Fruit fly (Drosophila melanogaster) whole organism, embryonic: Measurements from ENCODE around the gene Roc1b.
A peak's percentile ranks its signal among the peaks of the same experiment; 100 is the strongest.

ENCODE experiments used
- CG10979 ChIP-seq: fragments of 200-800 bp; sonication (Bioruptor generic); optimal IDR thresholded peaks from 2 replicates; lab custom pipeline; 2018; ENCODE audit warnings: missing biosample characterization, mild to moderate bottlenecking, missing genetic modification characterization, moderate library complexity
- CG12236 ChIP-seq: fragments of 200-800 bp; sonication (Bioruptor generic); optimal IDR thresholded peaks from 2 replicates; lab custom pipeline; 2016; ENCODE audit warnings: missing biosample characterization, missing genetic modification characterization
- CG13775 ChIP-seq: fragments of 200-800 bp; sonication (Bioruptor generic); optimal IDR thresholded peaks from 3 replicates; lab custom pipeline; 2017; ENCODE audit warnings: missing biosample characterization, mild to moderate bottlenecking, missing genetic modification characterization
- CG14860 ChIP-seq: fragments of 200-800 bp; sonication (Bioruptor generic); IDR thresholded peaks from 3 replicates; pipeline ENCODE4 v1.3.6; 2022; ENCODE audit warnings: missing biosample characterization, missing genetic modification characterization; ENCODE audit not compliant: partially characterized antibody
- CG1603 ChIP-seq: fragments of 200-800 bp; sonication (Bioruptor generic); optimal IDR thresholded peaks from 2 replicates; lab custom pipeline; 2019; ENCODE audit warnings: missing biosample characterization, mild to moderate bottlenecking, missing genetic modification characterization, moderate library complexity
- CG18764 ChIP-seq: fragments of 200-800 bp; sonication (Bioruptor generic); optimal IDR thresholded peaks from 3 replicates; lab custom pipeline; 2016; ENCODE audit warnings: missing biosample characterization, missing genetic modification characterization
- CG2120 ChIP-seq: fragments of 200-800 bp; sonication (Bioruptor generic); optimal IDR thresholded peaks from 3 replicates; lab custom pipeline; 2016; ENCODE audit warnings: missing biosample characterization, missing genetic modification characterization
- CG2889 ChIP-seq: fragments of 200-800 bp; sonication (Bioruptor generic); IDR thresholded peaks from 3 replicates; pipeline ENCODE4 v1.3.6; 2022; ENCODE audit warnings: missing biosample characterization, missing genetic modification characterization
- CG31224 ChIP-seq: fragments of 200-800 bp; sonication (Bioruptor generic); IDR thresholded peaks from 2 replicates; pipeline ENCODE4 v1.3.6; 2022; ENCODE audit warnings: missing biosample characterization, missing genetic modification characterization
- CG4404 ChIP-seq: fragments of 200-800 bp; sonication (Bioruptor generic); IDR thresholded peaks from 2 replicates; pipeline ENCODE4 v1.3.6; 2022; ENCODE audit warnings: missing biosample characterization, missing genetic modification characterization
- CG6254 ChIP-seq: fragments of 200-800 bp; sonication (Bioruptor generic); optimal IDR thresholded peaks from 3 replicates; lab custom pipeline; 2017; ENCODE audit warnings: mild to moderate bottlenecking, missing biosample characterization, missing genetic modification reagents, missing genetic modification characterization
- CG7556 ChIP-seq: fragments of 200-800 bp; sonication (Bioruptor generic); optimal IDR thresholded peaks from 2 replicates; lab custom pipeline; 2017; ENCODE audit warnings: missing biosample characterization, mild to moderate bottlenecking, missing genetic modification characterization
- CG8089 ChIP-seq: fragments of 200-800 bp; sonication (Bioruptor generic); optimal IDR thresholded peaks from 3 replicates; lab custom pipeline; 2016; ENCODE audit warnings: missing biosample characterization, missing genetic modification characterization
- CG8388 ChIP-seq: fragments of 200-800 bp; sonication (Bioruptor generic); optimal IDR thresholded peaks from 2 replicates; lab custom pipeline; 2019; ENCODE audit warnings: missing biosample characterization, mild to moderate bottlenecking, missing genetic modification characterization, moderate library complexity
- CG8924 ChIP-seq: fragments of 200-800 bp; optimal IDR thresholded peaks from 3 replicates; lab custom pipeline; 2019; ENCODE audit warnings: missing biosample characterization, mild to moderate bottlenecking, missing genetic modification characterization, moderate library complexity
- CG9215 ChIP-seq: fragments of 200-800 bp; sonication (Bioruptor generic); IDR thresholded peaks from 2 replicates; pipeline ENCODE4 v1.3.6; 2022; ENCODE audit warnings: missing biosample characterization, missing genetic modification characterization
- CG9437 ChIP-seq: fragments of 200-800 bp; sonication (Bioruptor generic); optimal IDR thresholded peaks from 2 replicates; lab custom pipeline; 2018; ENCODE audit warnings: missing biosample characterization, mild to moderate bottlenecking, missing genetic modification characterization
- CG9817 ChIP-seq: fragments of 200-800 bp; sonication (Bioruptor generic); optimal IDR thresholded peaks from 2 replicates; lab custom pipeline; 2018; ENCODE audit warnings: missing biosample characterization, mild to moderate bottlenecking, missing genetic modification characterization, moderate library complexity
- CoRest ChIP-seq: fragments of 200-800 bp; sonication (Bioruptor generic); optimal IDR thresholded peaks from 3 replicates; lab custom pipeline; 2018; ENCODE audit warnings: missing biosample characterization, mild to moderate bottlenecking, missing genetic modification characterization, moderate library complexity
- Dbx ChIP-seq: fragments of 200-800 bp; sonication (Bioruptor generic); IDR thresholded peaks from 3 replicates; pipeline ENCODE4 v1.3.6; 2022; ENCODE audit warnings: missing biosample characterization, missing genetic modification characterization
- Dref ChIP-seq: fragments of 200-800 bp; sonication (Bioruptor generic); IDR thresholded peaks from 2 replicates; pipeline ENCODE4 v1.3.6; 2022; ENCODE audit warnings: missing biosample characterization, missing genetic modification characterization
- Ets65A ChIP-seq: fragments of 200-800 bp; sonication (Bioruptor generic); peaks from one replicate; lab custom pipeline; 2016; ENCODE audit warnings: missing biosample characterization, missing genetic modification characterization
- H15 ChIP-seq: fragments of 200-800 bp; sonication (Bioruptor generic); IDR thresholded peaks from 3 replicates; pipeline ENCODE4 v1.3.6; 2022; ENCODE audit warnings: missing biosample characterization, missing genetic modification characterization
- Hr3 ChIP-seq: fragments of 200-800 bp; sonication (Bioruptor generic); optimal IDR thresholded peaks from 3 replicates; lab custom pipeline; 2016; ENCODE audit warnings: missing biosample characterization, missing genetic modification characterization
- MTF-1 ChIP-seq: fragments of 200-800 bp; sonication (Bioruptor generic); optimal IDR thresholded peaks from 2 replicates; lab custom pipeline; 2018; ENCODE audit warnings: missing biosample characterization, mild to moderate bottlenecking, missing genetic modification characterization, borderline replicate concordance
- Pdp1 ChIP-seq, 2 experiments: fragments of 200-800 bp; sonication (Bioruptor generic); optimal IDR thresholded peaks; 3 replicates each; lab custom pipeline; 2016; ENCODE audit warnings: missing biosample characterization in 2 of 2, missing genetic modification characterization in 2 of 2, mild to moderate bottlenecking in 1 of 2, moderate library complexity in 1 of 2
- Rx ChIP-seq: fragments of 200-800 bp; sonication (Bioruptor generic); IDR thresholded peaks from 2 replicates; pipeline ENCODE4 v1.3.6; 2022; ENCODE audit warnings: missing biosample characterization, missing genetic modification characterization
- Side ChIP-seq: fragments of 200-800 bp; sonication (Bioruptor generic); optimal IDR thresholded peaks from 2 replicates; lab custom pipeline; 2016; ENCODE audit warnings: missing biosample characterization, missing genetic modification characterization
- Ssrp ChIP-seq: fragments of 200-800 bp; sonication (Bioruptor generic); optimal IDR thresholded peaks from 2 replicates; lab custom pipeline; 2018; ENCODE audit warnings: missing biosample characterization, mild to moderate bottlenecking, missing genetic modification characterization, moderate library complexity
- YL-1 ChIP-seq: fragments of 200-800 bp; sonication (Bioruptor generic); optimal IDR thresholded peaks from 3 replicates; lab custom pipeline; 2017; ENCODE audit warnings: missing biosample characterization, mild to moderate bottlenecking, missing genetic modification characterization
- bsh ChIP-seq, 2 experiments: fragments of 200-800 bp; sonication (Bioruptor generic); optimal IDR thresholded peaks; 2 replicates each; lab custom pipeline; 2017 to 2018; ENCODE audit warnings: mild to moderate bottlenecking in 2 of 2, missing biosample characterization in 2 of 2, missing genetic modification characterization in 2 of 2, moderate library complexity in 1 of 2
- ci ChIP-seq: fragments of 200-800 bp; sonication (Bioruptor generic); IDR thresholded peaks from 3 replicates; pipeline ENCODE4 v1.3.6; 2022; ENCODE audit warnings: missing biosample characterization, missing genetic modification characterization
- crol ChIP-seq: fragments of 200-800 bp; sonication (Bioruptor generic); IDR thresholded peaks from 2 replicates; pipeline ENCODE4 v1.3.6; 2022; ENCODE audit warnings: missing biosample characterization, missing genetic modification characterization
- emc ChIP-seq: fragments of 200-800 bp; sonication (Bioruptor generic); optimal IDR thresholded peaks from 2 replicates; lab custom pipeline; 2016; ENCODE audit warnings: missing biosample characterization, missing genetic modification characterization
- fd3F ChIP-seq: fragments of 200-800 bp; sonication (Bioruptor generic); optimal IDR thresholded peaks from 2 replicates; lab custom pipeline; 2018; ENCODE audit warnings: missing biosample characterization, mild to moderate bottlenecking, missing genetic modification characterization, moderate library complexity
- fd64A ChIP-seq: fragments of 200-800 bp; sonication (Bioruptor generic); optimal IDR thresholded peaks from 3 replicates; lab custom pipeline; 2018; ENCODE audit warnings: missing biosample characterization, mild to moderate bottlenecking, missing genetic modification characterization
- gcm2 ChIP-seq: fragments of 200-800 bp; sonication (Bioruptor generic); optimal IDR thresholded peaks from 2 replicates; lab custom pipeline; 2016; ENCODE audit warnings: missing biosample characterization, missing genetic modification characterization
- grau ChIP-seq: fragments of 200-800 bp; optimal IDR thresholded peaks from 3 replicates; lab custom pipeline; 2019; ENCODE audit warnings: missing biosample characterization, mild to moderate bottlenecking, missing genetic modification characterization, moderate library complexity
- h ChIP-seq: fragments of >200 bp; optimal IDR thresholded peaks from 2 replicates; lab custom pipeline; 2017
- insv ChIP-seq, 2 experiments: fragments of 200-800 bp; sonication (Bioruptor generic); optimal IDR thresholded peaks; 3 replicates each; lab custom pipeline; 2016 to 2018; ENCODE audit warnings: missing biosample characterization in 2 of 2, missing genetic modification characterization in 2 of 2
- nom ChIP-seq: fragments of 200-800 bp; sonication (Bioruptor generic); optimal IDR thresholded peaks from 2 replicates; lab custom pipeline; 2017; ENCODE audit warnings: missing biosample characterization, missing genetic modification characterization, mild to moderate bottlenecking, moderate library complexity, missing genetic modification reagents
- phol ChIP-seq: fragments of 200-800 bp; sonication (Bioruptor generic); optimal IDR thresholded peaks from 3 replicates; lab custom pipeline; 2018; ENCODE audit warnings: missing biosample characterization, mild to moderate bottlenecking, missing genetic modification characterization, moderate library complexity
- pzg ChIP-seq: fragments of 200-800 bp; sonication (Bioruptor generic); optimal IDR thresholded peaks from 3 replicates; lab custom pipeline; 2018; ENCODE audit warnings: missing biosample characterization, mild to moderate bottlenecking, missing genetic modification characterization, moderate library complexity
- salm ChIP-seq: fragments of 200-800 bp; sonication (Bioruptor generic); optimal IDR thresholded peaks from 2 replicates; lab custom pipeline; 2018; ENCODE audit warnings: missing biosample characterization, mild to moderate bottlenecking, missing genetic modification characterization
- sisA ChIP-seq: fragments of 200-800 bp; sonication (Bioruptor generic); IDR thresholded peaks from 2 replicates; pipeline ENCODE4 v1.3.6; 2022; ENCODE audit warnings: missing biosample characterization, missing genetic modification characterization
- slp2 ChIP-seq: fragments of 200-800 bp; sonication (Bioruptor generic); optimal IDR thresholded peaks from 2 replicates; lab custom pipeline; 2016; ENCODE audit warnings: missing biosample characterization, missing genetic modification characterization
- so ChIP-seq: fragments of 200-800 bp; sonication (Bioruptor generic); IDR thresholded peaks from 3 replicates; pipeline ENCODE4 v1.3.6; 2022; ENCODE audit warnings: missing biosample characterization, missing genetic modification characterization
- zfh1 ChIP-seq: fragments of 200-800 bp; sonication (Bioruptor generic); IDR thresholded peaks from 3 replicates; pipeline ENCODE4 v1.3.6; 2022; ENCODE audit warnings: missing biosample characterization, missing genetic modification characterization

Gene Roc1b

dm6 chr3L:378072-378423 is 20.3 kb downstream of the Roc1b start (continued):
- no peak for TF ChIP-seq sisA (GFP tag; lab: Robert Waterston, UW)
- no peak for TF ChIP-seq Rx (GFP tag; lab: Robert Waterston, UW)
- no peak for TF ChIP-seq insv (GFP tag; optimal IDR thresholded peaks at IDR 0.05; lab: Kevin White, UChicago)
- no peak for TF ChIP-seq fd64A (GFP tag; lab: Kevin White, UChicago)
- no peak for TF ChIP-seq emc
- no peak for TF ChIP-seq CG7556 (GFP tag; lab: Kevin White, UChicago)
- no peak for TF ChIP-seq so
- no peak for TF ChIP-seq Dbx
- no peak for TF ChIP-seq CG2120 (GFP tag; lab: Kevin White, UChicago)

- TF ChIP-seq CG14860 (GFP tag; lab: Robert Waterston, UW) (no peak), CG9215 (GFP tag; lab: Robert Waterston, UW) (no peak), pzg (GFP tag; lab: Kevin White, UChicago) (no peak), CG13775 (GFP tag; lab: Kevin White, UChicago) (no peak), Dref (GFP tag; lab: Robert Waterston, UW) (no peak), Pdp1 (GFP tag; optimal IDR thresholded peaks at IDR 0.05; lab: Kevin White, UChicago) (peak in 1 of 2 experiments; percentile 66), ci (GFP tag; lab: Robert Waterston, UW) (no peak), CG2889 (GFP tag; lab: Robert Waterston, UW) (no peak), CG9437 (GFP tag; lab: Kevin White, UChicago) (peak; percentile 66), CG8089 (GFP tag; lab: Kevin White, UChicago) (no peak), Ssrp (tag; lab: Kevin White, UChicago) (no peak), h (lab: Kevin White, UChicago) (no peak), Ets65A (peak; percentile 23), crol (GFP tag; lab: Robert Waterston, UW) (0 out of 2 replicates have a peak, but pooled peaks have one; percentile 10)
These were observed 21.1 kb downstream of the Roc1b start for dm6 chr3L:378906-379305.

DNA sequence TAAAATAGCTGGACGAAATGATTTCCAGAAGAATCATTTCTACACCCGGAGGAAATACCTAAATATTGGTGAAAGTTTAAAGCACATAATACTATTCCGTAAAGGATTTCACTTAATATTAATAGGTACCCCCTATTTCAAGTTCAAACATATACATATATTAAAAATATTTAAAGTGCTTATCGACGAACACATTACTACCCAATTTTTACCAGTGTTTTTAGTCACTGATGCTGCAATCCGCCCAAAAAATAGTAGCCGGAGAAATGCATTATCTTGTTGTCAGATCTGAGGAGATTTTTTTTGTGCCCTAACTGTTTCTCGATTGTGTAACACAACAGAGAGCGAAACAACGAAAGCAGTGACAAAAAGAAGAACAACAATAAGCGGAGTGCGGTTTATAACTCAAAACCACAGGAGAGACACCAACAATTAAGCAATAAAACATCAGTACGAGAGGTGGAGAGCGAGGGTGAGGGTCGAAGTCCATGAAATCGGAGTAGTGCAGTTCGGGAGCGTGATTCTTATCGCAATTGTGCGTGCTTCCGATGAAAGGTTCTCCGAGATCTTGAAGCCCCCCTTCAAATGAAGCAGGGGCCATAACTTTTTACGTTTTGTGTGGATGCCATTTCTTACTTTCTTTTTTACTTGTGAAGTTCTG is 23.2 kb downstream of the Roc1b start:
- no peak for TF ChIP-seq slp2 (GFP tag; lab: Kevin White, UChicago)
- TF ChIP-seq CG12236 (GFP tag; lab: Kevin White, UChicago) = no peak
- TF ChIP-seq CG9817 (tag; lab: Kevin White, UChicago) = no peak
- peak; percentile 52 for TF ChIP-seq CG1603
- TF ChIP-seq CG8388 (GFP tag; lab: Kevin White, UChicago) = peak; percentile 38
- TF ChIP-seq bsh (GFP tag; optimal IDR thresholded peaks at IDR 0.05; lab: Kevin White, UChicago) = peak in 1 of 2 experiments; percentile 67
- TF ChIP-seq CG4404 = peak; percentile 51
- TF ChIP-seq MTF-1 = no peak
- no peak for TF ChIP-seq YL-1 (GFP tag; lab: Kevin White, UChicago)
- TF ChIP-seq CG6254 = peak; percentile 1
- peak; percentile 42 for TF ChIP-seq CG8924 (tag; lab: Kevin White, UChicago)
- TF ChIP-seq CG31224 = no peak
- no peak for TF ChIP-seq Hr3 (GFP tag; lab: Kevin White, UChicago)
- TF ChIP-seq CoRest (tag; lab: Kevin White, UChicago) = peak; percentile 3
- no peak for TF ChIP-seq Rx (GFP tag; lab: Robert Waterston, UW)
- TF ChIP-seq Side (GFP tag; lab: Kevin White, UChicago) = no peak
- no peak for TF ChIP-seq insv (GFP tag; optimal IDR thresholded peaks at IDR 0.05; lab: Kevin White, UChicago)
- TF ChIP-seq grau (tag; lab: Kevin White, UChicago) = peak; percentile 21
- peak; percentile 66 for TF ChIP-seq nom
- TF ChIP-seq salm = no peak
- TF ChIP-seq CG18764 (GFP tag; lab: Kevin White, UChicago) = no peak
- no peak for TF ChIP-seq gcm2 (GFP tag; lab: Kevin White, UChicago)
- peak; percentile 46; the same call in 2 of the 3 replicates for TF ChIP-seq zfh1 (GFP tag; lab: Robert Waterston, UW)
- no peak for TF ChIP-seq fd3F (GFP tag; lab: Kevin White, UChicago)
- TF ChIP-seq CG10979 (tag; lab: Kevin White, UChicago) = peak; percentile 74
- TF ChIP-seq phol = peak; percentile 57
- 0 out of 3 replicates have a peak, but pooled peaks have one; percentile 6 for TF ChIP-seq H15 (GFP tag; lab: Robert Waterston, UW)
